Worm (Caenorhabditis elegans): ENCODE measurements around the gene ZC21.8.
A peak's percentile ranks its signal among the peaks of the same experiment; 100 is the strongest.

ZC21.8 gene

DNA sequence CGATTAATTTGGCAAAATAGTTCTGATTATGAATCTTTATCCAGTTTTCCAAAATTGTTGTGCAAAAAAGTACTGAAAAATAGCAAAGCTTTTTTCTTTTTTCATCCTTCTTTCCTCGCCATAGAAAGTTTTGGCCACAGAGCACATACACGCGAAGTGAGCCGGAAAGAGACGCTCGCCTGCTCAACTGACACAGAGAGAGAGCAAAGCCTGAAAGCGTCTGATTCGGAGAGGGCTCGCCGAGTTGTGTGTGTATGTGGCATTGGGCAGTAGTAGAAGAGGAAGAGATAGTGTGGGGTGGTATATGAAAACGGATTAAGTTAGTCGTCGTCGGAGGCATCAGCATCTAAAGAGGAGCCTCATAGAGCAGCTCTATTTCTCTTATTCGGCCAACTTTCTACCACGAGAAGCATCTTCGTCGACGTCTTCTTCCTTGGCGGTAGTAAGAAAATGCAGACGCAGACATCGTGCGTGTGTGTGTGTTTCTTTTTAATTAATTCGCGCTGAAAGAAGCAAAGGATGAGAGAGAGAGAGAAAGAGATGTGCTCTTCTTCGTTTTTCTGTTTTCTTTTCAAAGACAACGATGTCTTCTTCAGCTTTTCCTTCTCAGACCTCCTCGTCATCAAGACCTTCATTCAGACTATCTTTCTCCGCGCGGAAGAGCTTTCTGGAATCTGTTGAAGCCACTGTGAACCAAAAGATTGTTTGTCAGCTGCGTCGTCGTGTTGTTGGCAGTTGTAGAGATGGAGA, 10.0 kb downstream of the ZC21.8 start:
- no peak for TF ChIP-seq nhr-237 (tag; optimal IDR thresholded peaks at IDR 0.05)
- TF ChIP-seq elt-1 (tag; optimal IDR thresholded peaks at IDR 0.05) = no peak
- no peak for TF ChIP-seq lin-39 (tag; optimal IDR thresholded peaks at IDR 0.05)
- TF ChIP-seq mbf-1 (tag; optimal IDR thresholded peaks at IDR 0.05) = no peak
- TF ChIP-seq zag-1 (tag; optimal IDR thresholded peaks at IDR 0.05) = no peak
- TF ChIP-seq R02D3.7 (tag; optimal IDR thresholded peaks at IDR 0.05) = no peak
- TF ChIP-seq nhr-21 (tag; optimal IDR thresholded peaks at IDR 0.05) = no peak
- TF ChIP-seq snpc-4 (tag; optimal IDR thresholded peaks at IDR 0.05) = no peak
- TF ChIP-seq Y55F3AM.14 (GFP tag; optimal IDR thresholded peaks at IDR 0.05) = no peak
- TF ChIP-seq ztf-11 (tag; optimal IDR thresholded peaks at IDR 0.05) = no peak
- no peak for TF ChIP-seq ztf-4 (tag; optimal IDR thresholded peaks at IDR 0.05)
- TF ChIP-seq nhr-25 (tag; optimal IDR thresholded peaks at IDR 0.05) = no peak
- TF ChIP-seq elt-3 (tag; optimal IDR thresholded peaks at IDR 0.05) = no peak
- no peak for TF ChIP-seq nhr-12 (tag; optimal IDR thresholded peaks at IDR 0.05)
- TF ChIP-seq blmp-1 (tag; optimal IDR thresholded peaks at IDR 0.05; ENCODE audit: insufficient read depth) = no peak
- TF ChIP-seq nhr-10 (tag; optimal IDR thresholded peaks at IDR 0.05) = no peak
- TF ChIP-seq peb-1 (tag; optimal IDR thresholded peaks at IDR 0.05) = no peak
- peak; percentile 45 for TF ChIP-seq nhr-129 (tag; optimal IDR thresholded peaks at IDR 0.05)
- no peak for TF ChIP-seq unc-62 (GFP tag; optimal IDR thresholded peaks at IDR 0.05)
- no peak for TF ChIP-seq mab-5 (tag; optimal IDR thresholded peaks at IDR 0.05)
- peak; percentile 37 for TF ChIP-seq C34F6.9 (tag; optimal IDR thresholded peaks at IDR 0.05)
- TF ChIP-seq sma-9 (GFP tag; optimal IDR thresholded peaks at IDR 0.05) = no peak
- TF ChIP-seq sma-9 (tag; optimal IDR thresholded peaks at IDR 0.05) = no peak
- no peak for TF ChIP-seq ceh-16 (tag; optimal IDR thresholded peaks at IDR 0.05)
- no peak for TF ChIP-seq sma-3 (GFP tag; optimal IDR thresholded peaks at IDR 0.05)
- no peak for TF ChIP-seq nhr-23 (tag; optimal IDR thresholded peaks at IDR 0.05)
- TF ChIP-seq lsy-2 (tag; optimal IDR thresholded peaks at IDR 0.05) = peak in 1 of 2 experiments; percentile 45
- TF ChIP-seq aly-2 (tag; optimal IDR thresholded peaks at IDR 0.05) = no peak
- no peak for TF ChIP-seq ceh-82 (tag; optimal IDR thresholded peaks at IDR 0.05)
- peak; percentile 31 for TF ChIP-seq crh-2 (tag; optimal IDR thresholded peaks at IDR 0.05)
- no peak for TF ChIP-seq nhr-11 (tag; optimal IDR thresholded peaks at IDR 0.05)
- TF ChIP-seq ZK546.5 (tag; optimal IDR thresholded peaks at IDR 0.05) = no peak
- no peak for TF ChIP-seq fos-1 (tag; optimal IDR thresholded peaks at IDR 0.05)
- TF ChIP-seq gmeb-1 (tag; optimal IDR thresholded peaks at IDR 0.05) = no peak
- no peak for TF ChIP-seq lin-11 (tag; optimal IDR thresholded peaks at IDR 0.05)
- TF ChIP-seq unc-55 (GFP tag; optimal IDR thresholded peaks at IDR 0.05) = peak; percentile 49
- TF ChIP-seq mdl-1 (tag; optimal IDR thresholded peaks at IDR 0.05) = peak in 1 of 2 experiments; percentile 69
- no peak for TF ChIP-seq ama-1 (optimal IDR thresholded peaks at IDR 0.05)
- no peak for TF ChIP-seq ztf-1 (GFP tag; conservative IDR thresholded peaks at IDR 0.05)
- TF ChIP-seq dmd-4 (tag; optimal IDR thresholded peaks at IDR 0.05) = no peak

DNA sequence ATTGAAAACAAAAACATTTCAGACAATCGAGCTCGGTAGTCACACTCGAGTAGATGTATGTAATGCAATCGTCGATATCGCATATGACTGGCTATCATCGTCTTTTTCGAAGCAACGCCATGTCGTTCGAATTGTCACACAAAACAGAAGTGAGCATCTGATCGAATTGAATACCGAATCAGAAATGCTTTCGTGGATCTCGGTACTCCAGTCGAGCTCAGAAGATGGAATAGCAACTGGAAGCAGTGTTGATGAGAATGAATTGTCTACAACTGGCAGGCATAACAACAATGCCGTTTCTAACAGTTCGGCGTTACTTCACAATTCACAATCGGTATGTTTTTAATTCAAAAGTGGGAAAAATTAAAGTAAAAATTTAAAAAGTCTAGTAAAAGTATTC, 10.6 kb downstream of the ZC21.8 start:
- no peak for TF ChIP-seq skn-1 (tag; optimal IDR thresholded peaks at IDR 0.05)
- no peak for TF ChIP-seq ceh-16 (tag; optimal IDR thresholded peaks at IDR 0.05)

DNA sequence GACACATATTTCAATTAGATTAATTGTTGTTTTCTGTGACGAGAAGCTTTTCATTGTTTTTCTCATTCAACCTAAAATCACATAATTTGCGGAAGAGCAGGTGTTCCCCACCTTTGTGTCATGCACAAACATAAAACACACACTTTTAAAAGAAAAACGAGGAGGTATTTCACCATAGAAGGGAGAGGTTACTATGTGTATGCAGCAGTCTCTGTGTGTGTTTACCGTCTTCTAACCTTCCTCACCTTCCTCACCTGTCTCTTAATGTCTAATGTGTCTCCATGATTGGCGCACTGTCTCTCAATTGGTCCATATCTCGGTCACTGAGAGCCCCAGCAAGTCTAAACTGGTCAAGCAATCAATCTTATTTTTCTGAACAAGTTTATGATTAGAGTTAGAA, 13.4 kb downstream of the ZC21.8 start:
- peak; percentile 26 for TF ChIP-seq fos-1 (tag; optimal IDR thresholded peaks at IDR 0.05)
- TF ChIP-seq zag-1 (tag; optimal IDR thresholded peaks at IDR 0.05) = no peak

Measured in whole organism, L2 larva.